Fruit fly (Drosophila melanogaster) whole organism, adult: ENCODE results near the gene CG9391.

Experiments used
- CG11617 ChIP-seq: fragments of 200-800 bp; sonication (Bioruptor generic); optimal IDR thresholded peaks from 2 replicates; lab custom pipeline; 2017; ENCODE audit warnings: mild to moderate bottlenecking, missing biosample characterization, missing genetic modification reagents, missing genetic modification characterization
- CG12768 ChIP-seq: fragments of 200-800 bp; sonication (Bioruptor generic); optimal IDR thresholded peaks from 2 replicates; lab custom pipeline; 2017; ENCODE audit warnings: missing biosample characterization, missing genetic modification characterization, mild to moderate bottlenecking, moderate library complexity, missing genetic modification reagents
- CG14711 ChIP-seq: fragments of 200-800 bp; sonication (Bioruptor generic); optimal IDR thresholded peaks from 2 replicates; lab custom pipeline; 2018; ENCODE audit warnings: missing biosample characterization, mild to moderate bottlenecking, missing genetic modification characterization, moderate library complexity
- CG1620 ChIP-seq: fragments of 200-800 bp; sonication (Bioruptor generic); optimal IDR thresholded peaks from 2 replicates; lab custom pipeline; 2016; ENCODE audit warnings: missing biosample characterization, missing genetic modification characterization
- CG33017 ChIP-seq: fragments of 200-800 bp; sonication (Bioruptor generic); optimal IDR thresholded peaks from 2 replicates; lab custom pipeline; 2018; ENCODE audit warnings: missing biosample characterization, mild to moderate bottlenecking, missing genetic modification characterization, moderate library complexity
- CG5204 ChIP-seq: fragments of 200-800 bp; sonication (Bioruptor generic); optimal IDR thresholded peaks from 2 replicates; lab custom pipeline; 2016; ENCODE audit warnings: missing biosample characterization, missing genetic modification characterization
- CG7045 ChIP-seq: fragments of 200-800 bp; sonication (Bioruptor generic); optimal IDR thresholded peaks from 2 replicates; lab custom pipeline; 2017; ENCODE audit warnings: missing biosample characterization, mild to moderate bottlenecking, missing genetic modification characterization
- CG7101 ChIP-seq: fragments of 200-800 bp; sonication (Bioruptor generic); optimal IDR thresholded peaks from 2 replicates; lab custom pipeline; 2018; ENCODE audit warnings: missing biosample characterization, mild to moderate bottlenecking, missing genetic modification characterization, moderate library complexity
- Clk ChIP-seq: fragments of 200-800 bp; sonication (Bioruptor generic); optimal IDR thresholded peaks from 2 replicates; lab custom pipeline; 2017; ENCODE audit warnings: missing biosample characterization, missing genetic modification characterization
- Crg-1 ChIP-seq: fragments of 200-800 bp; sonication (Bioruptor generic); optimal IDR thresholded peaks from 2 replicates; lab custom pipeline; 2016; ENCODE audit warnings: missing biosample characterization, missing genetic modification characterization
- Hr96 ChIP-seq: fragments of 200-800 bp; sonication (Bioruptor generic); optimal IDR thresholded peaks from 2 replicates; lab custom pipeline; 2016; ENCODE audit warnings: missing biosample characterization, missing genetic modification characterization
- Mnt ChIP-seq: fragments of 200-800 bp; sonication (Bioruptor generic); optimal IDR thresholded peaks from 2 replicates; lab custom pipeline; 2016; ENCODE audit warnings: missing biosample characterization, mild to moderate bottlenecking, missing genetic modification characterization
- bab1 ChIP-seq: fragments of 200-800 bp; sonication (Bioruptor generic); optimal IDR thresholded peaks from 3 replicates; lab custom pipeline; 2019; ENCODE audit warnings: missing biosample characterization, mild to moderate bottlenecking, missing genetic modification characterization, moderate library complexity
- cic ChIP-seq: fragments of 200-800 bp; sonication (Bioruptor generic); optimal IDR thresholded peaks from 2 replicates; lab custom pipeline; 2017; ENCODE audit warnings: missing biosample characterization, mild to moderate bottlenecking, missing genetic modification characterization, moderate library complexity
- cnc ChIP-seq, 2 experiments: fragments of >200 bp; optimal IDR thresholded peaks; 2 replicates each; lab custom pipeline; 2017
- kay ChIP-seq: fragments of 200-800 bp; sonication (Bioruptor generic); peaks from one replicate; lab custom pipeline; 2016; ENCODE audit warnings: missing biosample characterization, missing genetic modification characterization, borderline replicate concordance
- ovo ChIP-seq: fragments of 200-800 bp; sonication (Bioruptor generic); optimal IDR thresholded peaks from 2 replicates; lab custom pipeline; 2016; ENCODE audit warnings: missing biosample characterization, missing genetic modification characterization
- pad ChIP-seq: fragments of 200-800 bp; sonication (Bioruptor generic); optimal IDR thresholded peaks from 3 replicates; lab custom pipeline; 2017; ENCODE audit warnings: missing biosample characterization, missing genetic modification characterization, mild to moderate bottlenecking, moderate library complexity, missing genetic modification reagents
- tj ChIP-seq: fragments of 200-800 bp; sonication (Bioruptor generic); optimal IDR thresholded peaks from 3 replicates; lab custom pipeline; 2017; ENCODE audit warnings: missing biosample characterization, mild to moderate bottlenecking, missing genetic modification characterization, moderate library complexity
- toe ChIP-seq: fragments of 200-800 bp; sonication (Bioruptor generic); optimal IDR thresholded peaks from 2 replicates; lab custom pipeline; 2016; ENCODE audit warnings: missing biosample characterization, missing genetic modification characterization

Gene CG9391

dm6 chr3L:21254524-21254972, 13.6 kb downstream of the CG9391 start:
- no peak for TF ChIP-seq CG11617
- TF ChIP-seq Mnt: no peak
- no peak for TF ChIP-seq bab1 (GFP tag; lab: Kevin White, UChicago)
- no peak for TF ChIP-seq CG1620
- TF ChIP-seq CG12768 (GFP tag; lab: Kevin White, UChicago): no peak
- TF ChIP-seq CG33017 (tag; lab: Kevin White, UChicago): no peak
- no peak for TF ChIP-seq Clk (GFP tag; lab: Kevin White, UChicago)
- TF ChIP-seq tj: no peak
- TF ChIP-seq CG7045 (GFP tag; lab: Kevin White, UChicago): no peak
- no peak for TF ChIP-seq cnc (optimal IDR thresholded peaks at IDR 0.05; lab: Kevin White, UChicago)
- TF ChIP-seq cic (GFP tag; lab: Kevin White, UChicago): no peak
- no peak for TF ChIP-seq CG7101 (tag; lab: Kevin White, UChicago)
- no peak for TF ChIP-seq kay (GFP tag; lab: Kevin White, UChicago)
- TF ChIP-seq Hr96 (GFP tag; lab: Kevin White, UChicago): no peak
- no peak for TF ChIP-seq CG14711
- TF ChIP-seq toe (GFP tag; lab: Kevin White, UChicago): no peak

- no peak for TF ChIP-seq toe (GFP tag; lab: Kevin White, UChicago)
- no peak for TF ChIP-seq CG7101 (tag; lab: Kevin White, UChicago)
- TF ChIP-seq pad (GFP tag; lab: Kevin White, UChicago): no peak
- no peak for TF ChIP-seq ovo
- TF ChIP-seq Mnt: no peak
- TF ChIP-seq CG12768 (GFP tag; lab: Kevin White, UChicago): no peak
- no peak for TF ChIP-seq CG11617
Measured at dm6 chr3L:21253761-21254523, 14.2 kb downstream of the CG9391 start.

- TF ChIP-seq pad (GFP tag; lab: Kevin White, UChicago): no peak
- TF ChIP-seq kay (GFP tag; lab: Kevin White, UChicago): no peak
- TF ChIP-seq Crg-1 (GFP tag; lab: Kevin White, UChicago): no peak
- TF ChIP-seq bab1 (GFP tag; lab: Kevin White, UChicago): no peak
- no peak for TF ChIP-seq CG7101 (tag; lab: Kevin White, UChicago)
- TF ChIP-seq CG7045 (GFP tag; lab: Kevin White, UChicago): no peak
- no peak for TF ChIP-seq CG1620
- TF ChIP-seq CG12768 (GFP tag; lab: Kevin White, UChicago): no peak
- no peak for TF ChIP-seq Mnt
- TF ChIP-seq CG14711: no peak
- no peak for TF ChIP-seq tj
- TF ChIP-seq CG5204 (GFP tag; lab: Kevin White, UChicago): no peak
- no peak for TF ChIP-seq CG11617
- TF ChIP-seq Clk (GFP tag; lab: Kevin White, UChicago): no peak
Measured at dm6 chr3L:21252932-21253760, 15.0 kb downstream of the CG9391 start.

dm6 chr3L:21252525-21252924, 15.6 kb downstream of the CG9391 start:
- TF ChIP-seq CG11617 (no peak), pad (GFP tag; lab: Kevin White, UChicago) (no peak)

dm6 chr3L:21251381-21251780, 16.8 kb downstream of the CG9391 start:
- no peak for TF ChIP-seq ovo
- TF ChIP-seq Clk (GFP tag; lab: Kevin White, UChicago): no peak
- no peak for TF ChIP-seq CG7101 (tag; lab: Kevin White, UChicago)
- no peak for TF ChIP-seq CG33017 (tag; lab: Kevin White, UChicago)

- TF ChIP-seq CG33017 (tag; lab: Kevin White, UChicago) (no peak), Clk (GFP tag; lab: Kevin White, UChicago) (no peak), cic (GFP tag; lab: Kevin White, UChicago) (no peak), bab1 (GFP tag; lab: Kevin White, UChicago) (no peak), Mnt (no peak), CG14711 (no peak), CG7101 (tag; lab: Kevin White, UChicago) (no peak), pad (GFP tag; lab: Kevin White, UChicago) (no peak), ovo (no peak), CG1620 (no peak), CG11617 (no peak), cnc (optimal IDR thresholded peaks at IDR 0.05; lab: Kevin White, UChicago) (no peak), toe (GFP tag; lab: Kevin White, UChicago) (no peak), kay (GFP tag; lab: Kevin White, UChicago) (no peak), Hr96 (GFP tag; lab: Kevin White, UChicago) (no peak), CG12768 (GFP tag; lab: Kevin White, UChicago) (no peak), CG7045 (GFP tag; lab: Kevin White, UChicago) (no peak), tj (no peak)
Measured at dm6 chr3L:21243417-21243816, 24.7 kb downstream of the CG9391 start.
